Fruit fly (Drosophila melanogaster): ENCODE data around the gene CG4161.

CG4161 gene

dm6 chr2L:15390421-15390820 lies 42.7 kb upstream of the CG4161 start:
- TF ChIP-seq ovo (GFP tag; optimal IDR thresholded peaks at IDR 0.05) (no peak), tj (GFP tag; optimal IDR thresholded peaks at IDR 0.05) (no peak), Crg-1 (GFP tag; optimal IDR thresholded peaks at IDR 0.05) (no peak), CG5204 (GFP tag; optimal IDR thresholded peaks at IDR 0.05) (no peak), CG14711 (tag; optimal IDR thresholded peaks at IDR 0.05) (no peak), Clk (GFP tag; optimal IDR thresholded peaks at IDR 0.05) (no peak), CG33017 (tag; optimal IDR thresholded peaks at IDR 0.05) (no peak), cnc (optimal IDR thresholded peaks at IDR 0.05) (no peak), toe (GFP tag; optimal IDR thresholded peaks at IDR 0.05) (no peak), CG11617 (GFP tag; optimal IDR thresholded peaks at IDR 0.05) (no peak), CG12768 (GFP tag; optimal IDR thresholded peaks at IDR 0.05) (no peak)

- TF ChIP-seq Crg-1 (GFP tag; optimal IDR thresholded peaks at IDR 0.05) (no peak), kay (GFP tag; ENCODE audit: borderline replicate concordance) (no peak), CG1620 (GFP tag; optimal IDR thresholded peaks at IDR 0.05) (no peak), CG33017 (tag; optimal IDR thresholded peaks at IDR 0.05) (no peak), ovo (GFP tag; optimal IDR thresholded peaks at IDR 0.05) (no peak)
Measured at dm6 chr2L:15392371-15392770, 40.7 kb upstream of the CG4161 start.

- TF ChIP-seq bab1 (GFP tag; optimal IDR thresholded peaks at IDR 0.05) (no peak), toe (GFP tag; optimal IDR thresholded peaks at IDR 0.05) (no peak), Crg-1 (GFP tag; optimal IDR thresholded peaks at IDR 0.05) (no peak), tj (GFP tag; optimal IDR thresholded peaks at IDR 0.05) (no peak), CG7101 (tag; optimal IDR thresholded peaks at IDR 0.05) (no peak), CG1620 (GFP tag; optimal IDR thresholded peaks at IDR 0.05) (no peak), cic (GFP tag; optimal IDR thresholded peaks at IDR 0.05) (no peak), Mnt (GFP tag; optimal IDR thresholded peaks at IDR 0.05) (no peak), Clk (GFP tag; optimal IDR thresholded peaks at IDR 0.05) (no peak), Hr96 (GFP tag; optimal IDR thresholded peaks at IDR 0.05) (no peak), pad (GFP tag; optimal IDR thresholded peaks at IDR 0.05) (no peak), CG14711 (tag; optimal IDR thresholded peaks at IDR 0.05) (no peak)
Measured at dm6 chr2L:15396796-15397195, 36.3 kb upstream of the CG4161 start.

dm6 chr2L:15400306-15400851 lies 32.7 kb upstream of the CG4161 start:
- TF ChIP-seq CG14711 (tag; optimal IDR thresholded peaks at IDR 0.05), result no peak
- TF ChIP-seq CG7101 (tag; optimal IDR thresholded peaks at IDR 0.05), result no peak

dm6 chr2L:15401860-15402259 lies 31.2 kb upstream of the CG4161 start:
- TF ChIP-seq toe (GFP tag; optimal IDR thresholded peaks at IDR 0.05), result no peak
- TF ChIP-seq Hr96 (GFP tag; optimal IDR thresholded peaks at IDR 0.05), result no peak
- no peak for TF ChIP-seq CG11617 (GFP tag; optimal IDR thresholded peaks at IDR 0.05)
- no peak for TF ChIP-seq Crg-1 (GFP tag; optimal IDR thresholded peaks at IDR 0.05)
- TF ChIP-seq cic (GFP tag; optimal IDR thresholded peaks at IDR 0.05), result no peak
- TF ChIP-seq Mnt (GFP tag; optimal IDR thresholded peaks at IDR 0.05), result no peak
- TF ChIP-seq Clk (GFP tag; optimal IDR thresholded peaks at IDR 0.05), result no peak
- TF ChIP-seq CG1620 (GFP tag; optimal IDR thresholded peaks at IDR 0.05), result no peak
- TF ChIP-seq kay (GFP tag; ENCODE audit: borderline replicate concordance), result no peak
- no peak for TF ChIP-seq cnc (optimal IDR thresholded peaks at IDR 0.05)
- no peak for TF ChIP-seq CG12768 (GFP tag; optimal IDR thresholded peaks at IDR 0.05)
- TF ChIP-seq CG5204 (GFP tag; optimal IDR thresholded peaks at IDR 0.05), result no peak
- no peak for TF ChIP-seq pad (GFP tag; optimal IDR thresholded peaks at IDR 0.05)
- TF ChIP-seq tj (GFP tag; optimal IDR thresholded peaks at IDR 0.05), result no peak
- no peak for TF ChIP-seq bab1 (GFP tag; optimal IDR thresholded peaks at IDR 0.05)
- TF ChIP-seq CG14711 (tag; optimal IDR thresholded peaks at IDR 0.05), result no peak
- TF ChIP-seq ovo (GFP tag; optimal IDR thresholded peaks at IDR 0.05), result no peak
- no peak for TF ChIP-seq CG7101 (tag; optimal IDR thresholded peaks at IDR 0.05)
- TF ChIP-seq CG33017 (tag; optimal IDR thresholded peaks at IDR 0.05), result no peak
- TF ChIP-seq CG7045 (GFP tag; optimal IDR thresholded peaks at IDR 0.05), result no peak

- TF ChIP-seq CG7045 (GFP tag; optimal IDR thresholded peaks at IDR 0.05) (no peak), Clk (GFP tag; optimal IDR thresholded peaks at IDR 0.05) (no peak), Hr96 (GFP tag; optimal IDR thresholded peaks at IDR 0.05) (no peak), CG12768 (GFP tag; optimal IDR thresholded peaks at IDR 0.05) (no peak), CG11617 (GFP tag; optimal IDR thresholded peaks at IDR 0.05) (no peak), cnc (optimal IDR thresholded peaks at IDR 0.05) (no peak), CG5204 (GFP tag; optimal IDR thresholded peaks at IDR 0.05) (no peak), pad (GFP tag; optimal IDR thresholded peaks at IDR 0.05) (no peak)
Measured at dm6 chr2L:15404540-15404939, 28.6 kb upstream of the CG4161 start.

dm6 chr2L:15405919-15406318 lies 27.2 kb upstream of the CG4161 start:
- no peak for TF ChIP-seq Hr96 (GFP tag; optimal IDR thresholded peaks at IDR 0.05)
- no peak for TF ChIP-seq CG12768 (GFP tag; optimal IDR thresholded peaks at IDR 0.05)
- TF ChIP-seq CG11617 (GFP tag; optimal IDR thresholded peaks at IDR 0.05), result no peak
- no peak for TF ChIP-seq tj (GFP tag; optimal IDR thresholded peaks at IDR 0.05)
- TF ChIP-seq CG1620 (GFP tag; optimal IDR thresholded peaks at IDR 0.05), result no peak
- no peak for TF ChIP-seq cnc (optimal IDR thresholded peaks at IDR 0.05)
- TF ChIP-seq pad (GFP tag; optimal IDR thresholded peaks at IDR 0.05), result no peak
- no peak for TF ChIP-seq CG33017 (tag; optimal IDR thresholded peaks at IDR 0.05)
- no peak for TF ChIP-seq kay (GFP tag; ENCODE audit: borderline replicate concordance)
- no peak for TF ChIP-seq Crg-1 (GFP tag; optimal IDR thresholded peaks at IDR 0.05)
- TF ChIP-seq Clk (GFP tag; optimal IDR thresholded peaks at IDR 0.05), result no peak
- TF ChIP-seq CG5204 (GFP tag; optimal IDR thresholded peaks at IDR 0.05), result no peak
- TF ChIP-seq ovo (GFP tag; optimal IDR thresholded peaks at IDR 0.05), result no peak
- no peak for TF ChIP-seq CG14711 (tag; optimal IDR thresholded peaks at IDR 0.05)

Data from whole organism, adult.